Worm (Caenorhabditis elegans): ENCODE results near the gene T19H5.6.
"Not testable (repeated sequence)": the region's sequence is repeated elsewhere in the genome, so short reads cannot be mapped to it uniquely, and the experiment has no call there.

T19H5.6 gene

ce11 chrII:9483342-9483741, 13.3 kb upstream of the T19H5.6 start:
- TF ChIP-seq him-1 (tag; optimal IDR thresholded peaks at IDR 0.05): no peak
- TF ChIP-seq dao-5 (tag; optimal IDR thresholded peaks at IDR 0.05): no peak
- no peak for TF ChIP-seq W03F9.2 (tag; optimal IDR thresholded peaks at IDR 0.05)

- TF ChIP-seq him-1 (tag; optimal IDR thresholded peaks at IDR 0.05): no peak
- TF ChIP-seq W03F9.2 (tag; optimal IDR thresholded peaks at IDR 0.05): no peak
- no peak for TF ChIP-seq dao-5 (tag; optimal IDR thresholded peaks at IDR 0.05)
These were observed 12.5 kb upstream of the T19H5.6 start for ce11 chrII:9482529-9482928.

- TF ChIP-seq dao-5 (tag; optimal IDR thresholded peaks at IDR 0.05): no peak
These were observed 11.4 kb upstream of the T19H5.6 start for ce11 chrII:9481427-9481826.

ce11 chrII:9480006-9480405, 10.0 kb upstream of the T19H5.6 start, which contains the start of gene T19H5.7:
T19H5.7 (minus strand) TSS chrII:9480106.
- TF ChIP-seq him-1 (tag; optimal IDR thresholded peaks at IDR 0.05): no peak
- TF ChIP-seq W03F9.2 (tag; optimal IDR thresholded peaks at IDR 0.05): no peak
- no peak for TF ChIP-seq dao-5 (tag; optimal IDR thresholded peaks at IDR 0.05)

- TF ChIP-seq dao-5 (tag; optimal IDR thresholded peaks at IDR 0.05) (no peak), W03F9.2 (tag; optimal IDR thresholded peaks at IDR 0.05) (no peak), him-1 (tag; optimal IDR thresholded peaks at IDR 0.05) (no peak)
These were observed 7.5 kb upstream of the T19H5.6 start, which contains the start of gene chil-27 for ce11 chrII:9477567-9477966. chil-27 (plus strand) TSS chrII:9477867.

ce11 chrII:9474367-9475105, 4.5 kb upstream of the T19H5.6 start, which contains the start of the genes chil-25 and chil-26:
chil-25 (minus strand) TSS chrII:9474467.
chil-26 (plus strand) TSS chrII:9475055.
- no peak for TF ChIP-seq him-1 (tag; optimal IDR thresholded peaks at IDR 0.05)
- TF ChIP-seq W03F9.2 (tag; optimal IDR thresholded peaks at IDR 0.05): no peak

- no peak for TF ChIP-seq dao-5 (tag; optimal IDR thresholded peaks at IDR 0.05)
- TF ChIP-seq W03F9.2 (tag; optimal IDR thresholded peaks at IDR 0.05): no peak
- TF ChIP-seq him-1 (tag; optimal IDR thresholded peaks at IDR 0.05): no peak
These were observed 1.6 kb downstream of the T19H5.6 start, which contains the start of gene chil-23 for ce11 chrII:9468414-9468813. chil-23 (minus strand) TSS chrII:9468611.

ce11 chrII:9466095-9466494, 3.9 kb downstream of the T19H5.6 start, which contains the start of gene chil-22:
chil-22 (minus strand) TSS chrII:9466195.
- TF ChIP-seq dao-5 (tag; optimal IDR thresholded peaks at IDR 0.05): no peak
- no peak for TF ChIP-seq W03F9.2 (tag; optimal IDR thresholded peaks at IDR 0.05)
- TF ChIP-seq him-1 (tag; optimal IDR thresholded peaks at IDR 0.05): no peak

- TF ChIP-seq W03F9.2, dao-5, him-1 (tag; optimal IDR thresholded peaks at IDR 0.05): not testable (repeated sequence)
These were observed 8.1 kb downstream of the T19H5.6 start, which contains the start of gene chil-21 for ce11 chrII:9461881-9462280. chil-21 (minus strand) TSS chrII:9461981.

ce11 chrII:9459462-9459861, 10.6 kb downstream of the T19H5.6 start, which contains the start of gene R09D1.14:
R09D1.14 (minus strand) TSS chrII:9459562.
- TF ChIP-seq W03F9.2, dao-5, him-1 (tag; optimal IDR thresholded peaks at IDR 0.05): not testable (repeated sequence)

- TF ChIP-seq W03F9.2 (tag; optimal IDR thresholded peaks at IDR 0.05) (no peak), dao-5 (tag; optimal IDR thresholded peaks at IDR 0.05) (no peak), him-1 (tag; optimal IDR thresholded peaks at IDR 0.05) (no peak)
These were observed 15.7 kb downstream of the T19H5.6 start, which contains the start of gene chil-19 for ce11 chrII:9454304-9454703. chil-19 (minus strand) TSS chrII:9454404.

ce11 chrII:9452172-9452571, 17.8 kb downstream of the T19H5.6 start, which contains the start of gene R09D1.12:
R09D1.12 (minus strand) TSS chrII:9452272.
- TF ChIP-seq him-1, W03F9.2, dao-5 (tag; optimal IDR thresholded peaks at IDR 0.05): not testable (repeated sequence)

ce11 chrII:9447965-9448364, 22.1 kb downstream of the T19H5.6 start, which contains the start of gene chil-18:
chil-18 (plus strand) TSS chrII:9448265.
- TF ChIP-seq dao-5 (tag; optimal IDR thresholded peaks at IDR 0.05): no peak

- TF ChIP-seq him-1 (tag; optimal IDR thresholded peaks at IDR 0.05) (no peak), dao-5 (tag; optimal IDR thresholded peaks at IDR 0.05) (no peak), W03F9.2 (tag; optimal IDR thresholded peaks at IDR 0.05) (no peak)
These were observed 24.7 kb downstream of the T19H5.6 start, which contains the start of gene R09D1.13 for ce11 chrII:9445368-9445767. R09D1.13 (minus strand) TSS chrII:9445468.
